Worm (Caenorhabditis elegans) whole organism, L1 larva: ENCODE results near the gene srt-38.

Experiments
- lir-3 ChIP-seq: sonication (generic microtip); optimal IDR thresholded peaks from 2 replicates; lab custom pipeline; 2016; ENCODE audit warnings: mild to moderate bottlenecking, missing genetic modification characterization, moderate library complexity, missing compliant biosample characterization; ENCODE audit not compliant: poor library complexity

The srt-38 gene

ce11 chrV:4236118-4236517 is 35.0 kb downstream of the srt-38 start, which contains the start of gene nlp-13 (continued):
- TF ChIP-seq lir-3, result no peak
